Fruit fly (Drosophila melanogaster): ENCODE data around the gene Vml.

DNA sequence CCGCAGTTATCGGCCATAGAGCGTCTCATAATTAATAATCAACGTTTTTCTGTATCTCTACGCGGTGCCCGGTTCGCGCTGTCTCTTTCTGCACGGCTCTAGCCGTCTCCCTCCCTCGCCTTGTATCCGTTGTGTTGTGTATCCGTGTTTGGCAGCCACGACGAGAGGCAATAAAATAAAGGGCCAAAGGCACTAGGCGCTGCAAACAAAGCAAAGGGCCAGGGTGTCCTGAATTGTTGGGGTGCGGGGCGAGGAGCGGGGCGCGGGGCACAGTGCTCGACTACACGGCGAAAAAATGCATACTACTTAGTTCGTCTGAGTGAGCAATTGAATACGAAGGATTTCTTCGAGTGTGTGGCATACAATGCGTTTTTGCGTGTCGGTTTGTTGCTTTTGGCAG is 31.9 kb downstream of the Vml start:
- TF ChIP-seq sob (GFP tag; IDR thresholded peaks at IDR 0.05): no peak
- TF ChIP-seq HmgZ (tag; optimal IDR thresholded peaks at IDR 0.05): no peak
- TF ChIP-seq bbx (GFP tag; IDR thresholded peaks at IDR 0.05; ENCODE audit: partially characterized antibody): no peak
- TF ChIP-seq slp2 (GFP tag; optimal IDR thresholded peaks at IDR 0.05): no peak
- TF ChIP-seq zen2 (GFP tag; IDR thresholded peaks at IDR 0.05; ENCODE audit: partially characterized antibody): no peak
- no peak for TF ChIP-seq luna (GFP tag; optimal IDR thresholded peaks at IDR 0.05)
- TF ChIP-seq CG2889 (GFP tag; IDR thresholded peaks at IDR 0.05): no peak

All from whole organism, embryonic.